Worm (Caenorhabditis elegans) whole organism, mixed stage, embryonic: Measurements from ENCODE around the gene npax-1.

Experiments used
- nhr-12 ChIP-seq: fragments of 150-350 bp; optimal IDR thresholded peaks from 2 replicates; lab custom pipeline; 2014; ENCODE audit warnings: missing biosample characterization, missing genetic modification characterization
- tbx-8 ChIP-seq: fragments of 200-800 bp; sonication (Bioruptor generic); optimal IDR thresholded peaks from 2 replicates; lab custom pipeline; 2018; ENCODE audit warnings: mild to moderate bottlenecking, missing genetic modification characterization, moderate library complexity, missing compliant biosample characterization

DNA sequence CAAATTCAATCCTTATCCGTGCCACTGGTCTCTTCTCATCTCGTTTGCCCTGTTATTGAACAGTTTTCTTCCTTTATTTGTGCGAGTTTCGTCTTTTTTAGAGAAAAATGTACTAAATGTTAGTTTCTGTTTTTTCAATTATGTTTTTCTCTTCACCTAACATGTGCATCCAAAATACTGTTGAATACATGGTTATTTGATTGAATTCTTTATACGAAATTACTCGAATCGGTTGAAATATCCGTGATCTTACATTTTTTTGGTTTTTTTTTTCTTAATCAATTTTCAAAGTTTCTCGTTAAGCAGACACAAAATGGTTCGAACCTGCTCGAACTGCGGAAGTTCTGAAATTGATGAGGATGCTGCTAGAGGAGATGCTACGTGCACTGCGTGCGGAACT is 25.6 kb downstream of the npax-1 start, which contains the start of gene brf-1:
- TF ChIP-seq nhr-12 (tag; lab: Kevin White, UChicago) (no peak), tbx-8 (GFP tag; lab: Kevin White, UChicago) (no peak)
